Worm (Caenorhabditis elegans) whole organism, L4 larva: ENCODE data around the gene Y39E4B.6.

Experiments
- ama-1 ChIP-seq: fragments of 150-350 bp; optimal IDR thresholded peaks from 2 replicates; lab custom pipeline; 2014; ENCODE audit warnings: inconsistent platforms, mixed read lengths
- daf-16 ChIP-seq, 3 experiments: sonication (generic microtip); optimal IDR thresholded peaks; 2 replicates each; lab custom pipeline; 2016 to 2017; ENCODE audit warnings: missing genetic modification characterization in 3 of 3, missing genetic modification reagents in 3 of 3, mild to moderate bottlenecking in 2 of 3, missing compliant biosample characterization in 2 of 3, missing biosample characterization in 1 of 3, moderate library complexity in 1 of 3
- egl-27 ChIP-seq: sonication (generic microtip); optimal IDR thresholded peaks from 3 replicates; lab custom pipeline; 2017; ENCODE audit warnings: missing biosample characterization, missing genetic modification reagents, missing genetic modification characterization
- fos-1 ChIP-seq: fragments of 150-350 bp; optimal IDR thresholded peaks from 2 replicates; lab custom pipeline; 2014; ENCODE audit warnings: missing biosample characterization, missing genetic modification characterization
- lin-38 ChIP-seq: fragments of 200-800 bp; sonication (Bioruptor generic); IDR thresholded peaks from 2 replicates; pipeline ENCODE4 v1.3.6; 2022; ENCODE audit warnings: missing genetic modification reagents, missing genetic modification characterization, missing compliant biosample characterization
- lin-39 ChIP-seq: fragments of 150-350 bp; optimal IDR thresholded peaks from 2 replicates; lab custom pipeline; 2014; ENCODE audit warnings: missing biosample characterization, missing genetic modification reagents, missing genetic modification characterization
- lir-3 ChIP-seq: sonication (generic microtip); optimal IDR thresholded peaks from 2 replicates; lab custom pipeline; 2016; ENCODE audit warnings: mild to moderate bottlenecking, missing genetic modification characterization, missing compliant biosample characterization
- mdl-1 ChIP-seq, 2 experiments: fragments of 150-350 bp in 1 of 2; sonication (generic microtip) in 1 of 2; optimal IDR thresholded peaks; 2 replicates each; lab custom pipeline; 2014 to 2017; ENCODE audit warnings: missing biosample characterization in 2 of 2, missing genetic modification characterization in 2 of 2
- nhr-10 ChIP-seq: fragments of 150-350 bp; optimal IDR thresholded peaks from 2 replicates; lab custom pipeline; 2014; ENCODE audit warnings: missing biosample characterization, missing genetic modification characterization
- skn-1 ChIP-seq: fragments of 150-350 bp; optimal IDR thresholded peaks from 2 replicates; lab custom pipeline; 2014; ENCODE audit warnings: missing biosample characterization, missing genetic modification characterization
- spr-3 ChIP-seq: fragments of 200-800 bp; sonication (Bioruptor generic); optimal IDR thresholded peaks from 2 replicates; lab custom pipeline; 2018; ENCODE audit warnings: mild to moderate bottlenecking, missing genetic modification characterization, missing compliant biosample characterization
- unc-130 ChIP-seq: sonication (generic microtip); optimal IDR thresholded peaks from 2 replicates; lab custom pipeline; 2016; ENCODE audit warnings: missing genetic modification reagents, missing genetic modification characterization, missing compliant biosample characterization
- unc-39 ChIP-seq: sonication (generic microtip); optimal IDR thresholded peaks from 2 replicates; lab custom pipeline; 2017; ENCODE audit warnings: missing biosample characterization, missing genetic modification characterization
- unc-62 ChIP-seq, 3 experiments: fragments of 150-350 bp in 1 of 3; sonication (generic microtip); optimal IDR thresholded peaks in 2 of 3; peaks in 1 of 3; 1 replicate in 1 of 3; 2 replicates in 2 of 3; lab custom pipeline; 2014 to 2017; ENCODE audit warnings: missing biosample characterization in 3 of 3, missing genetic modification characterization in 3 of 3, missing genetic modification reagents in 3 of 3, missing genotype in 1 of 3

DNA sequence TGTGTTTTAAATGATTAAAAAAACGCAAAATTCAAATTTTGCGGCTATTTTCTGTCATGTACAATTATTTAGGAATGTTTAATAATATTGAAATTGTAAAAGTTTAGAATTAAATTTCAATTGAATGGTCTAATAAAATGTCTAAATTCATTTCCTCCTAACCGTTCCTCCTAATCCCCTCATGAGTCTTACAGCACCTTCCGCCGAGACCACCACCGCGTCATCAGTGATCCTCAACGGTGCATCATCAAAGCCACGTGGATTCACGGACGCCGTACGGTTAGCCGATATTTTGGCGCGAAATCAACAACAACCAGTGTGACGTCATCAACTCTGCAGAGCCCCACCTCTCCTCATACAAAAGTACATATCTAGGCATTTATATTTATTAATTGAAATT is 47.9 kb downstream of the Y39E4B.6 start:
- TF ChIP-seq unc-62 (GFP tag; optimal IDR thresholded peaks at IDR 0.05 in 1 of 2; lab: Kevin White, UChicago) (no peak), unc-62 (tag; optimal IDR thresholded peaks at IDR 0.05; lab: Kevin White, UChicago) (no peak), daf-16 (GFP tag; optimal IDR thresholded peaks at IDR 0.05; lab: Kevin White, UChicago) (no peak), daf-16 (tag; optimal IDR thresholded peaks at IDR 0.05; lab: Kevin White, UChicago) (no peak), spr-3 (GFP tag; lab: Kevin White, UChicago) (no peak), mdl-1 (tag; optimal IDR thresholded peaks at IDR 0.05; lab: Kevin White, UChicago) (no peak), lin-39 (no peak), skn-1 (tag; lab: Kevin White, UChicago) (no peak), egl-27 (tag; lab: Kevin White, UChicago) (no peak), nhr-10 (tag; lab: Kevin White, UChicago) (no peak), unc-39 (no peak), lin-38 (GFP tag; lab: Robert Waterston, UW) (no peak), unc-130 (GFP tag; lab: Kevin White, UChicago) (no peak), ama-1 (lab: Kevin White, UChicago) (no peak), lir-3 (tag; lab: Kevin White, UChicago) (no peak), fos-1 (no peak)
